Worm (Caenorhabditis elegans) whole organism, L2 larva: ENCODE results near the gene gpa-10.

Experiments
- ZK546.5 ChIP-seq: sonication (generic microtip); optimal IDR thresholded peaks from 2 replicates; lab custom pipeline; 2017; ENCODE audit warnings: missing biosample characterization, missing genetic modification characterization
- elt-1 ChIP-seq: fragments of 150-350 bp; optimal IDR thresholded peaks from 2 replicates; lab custom pipeline; 2014; ENCODE audit warnings: missing biosample characterization, missing genetic modification characterization
- lsy-2 ChIP-seq, 2 experiments: fragments of 150-350 bp in 1 of 2; sonication (generic microtip) in 1 of 2; optimal IDR thresholded peaks; 2 replicates each; lab custom pipeline; 2014 to 2017; ENCODE audit warnings: missing biosample characterization in 2 of 2, missing genetic modification characterization in 2 of 2
- mbf-1 ChIP-seq: sonication (generic microtip); optimal IDR thresholded peaks from 2 replicates; lab custom pipeline; 2017; ENCODE audit warnings: missing biosample characterization, missing genetic modification characterization
- skn-1 ChIP-seq: sonication (generic microtip); optimal IDR thresholded peaks from 2 replicates; lab custom pipeline; 2017; ENCODE audit warnings: missing biosample characterization, missing genetic modification characterization
- unc-62 ChIP-seq: fragments of 150-350 bp; optimal IDR thresholded peaks from 2 replicates; lab custom pipeline; 2014; ENCODE audit warnings: missing biosample characterization, missing genetic modification reagents, missing genetic modification characterization

DNA sequence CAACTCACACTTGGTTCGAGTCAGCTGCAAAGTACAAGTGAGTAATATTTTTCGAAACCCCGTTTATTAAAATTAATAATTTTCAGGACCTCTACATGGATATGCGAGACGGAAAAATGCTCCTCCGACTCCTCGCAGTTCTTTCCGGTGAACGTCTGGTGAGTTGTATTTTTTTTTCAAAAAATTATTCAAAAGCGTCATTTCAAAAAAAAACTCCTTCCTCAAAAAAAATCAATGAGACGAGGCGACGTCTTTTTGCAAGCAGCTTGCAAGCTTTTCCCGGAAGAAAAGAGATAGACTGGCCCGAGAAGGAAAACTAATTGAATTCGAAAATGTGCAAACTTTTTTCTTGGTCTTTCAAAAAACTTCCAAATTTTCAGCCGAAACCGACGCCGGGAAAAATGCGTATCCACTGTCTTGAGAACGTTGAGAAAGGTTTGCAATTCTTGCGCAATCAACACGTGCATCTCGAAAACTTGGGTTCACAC is 27.9 kb upstream of the gpa-10 start:
- no peak for TF ChIP-seq skn-1 (tag; lab: Kevin White, UChicago)
- TF ChIP-seq elt-1 (tag; lab: Kevin White, UChicago) = no peak
- no peak for TF ChIP-seq unc-62
- no peak for TF ChIP-seq mbf-1 (tag; lab: Kevin White, UChicago)
- no peak for TF ChIP-seq lsy-2 (tag; optimal IDR thresholded peaks at IDR 0.05; lab: Kevin White, UChicago)
- TF ChIP-seq ZK546.5 (tag; lab: Kevin White, UChicago) = no peak
